Worm (Caenorhabditis elegans) whole organism, L1 larva: ENCODE measurements around the gene twnk-1.

ENCODE experiments used
- elt-3 ChIP-seq, 6 experiments: fragments of 150-350 bp in 1 of 6; sonication (generic microtip); optimal IDR thresholded peaks; 2 replicates each; lab custom pipeline; 2017 to 2018; ENCODE audit warnings: missing biosample characterization in 6 of 6, missing genetic modification characterization in 6 of 6, inconsistent platforms in 1 of 6
- jun-1 ChIP-seq: fragments of 150-350 bp; optimal IDR thresholded peaks from 2 replicates; lab custom pipeline; 2014; ENCODE audit warnings: missing biosample characterization, missing genetic modification reagents, missing genetic modification characterization
- nhr-90 ChIP-seq: sonication (generic microtip); optimal IDR thresholded peaks from 2 replicates; lab custom pipeline; 2016; ENCODE audit warnings: mild to moderate bottlenecking, missing genetic modification characterization, missing compliant biosample characterization; ENCODE audit not compliant: poor library complexity
- sox-4 ChIP-seq: sonication (generic microtip); optimal IDR thresholded peaks from 2 replicates; lab custom pipeline; 2016; ENCODE audit warnings: missing genetic modification characterization, missing compliant biosample characterization
- unc-130 ChIP-seq: fragments of 150-350 bp; optimal IDR thresholded peaks from 2 replicates; lab custom pipeline; 2017; ENCODE audit warnings: missing biosample characterization, missing genetic modification characterization, inconsistent platforms
- unc-86 ChIP-seq: sonication (generic microtip); optimal IDR thresholded peaks from 2 replicates; lab custom pipeline; 2016; ENCODE audit warnings: missing genetic modification characterization, missing compliant biosample characterization
- zag-1 ChIP-seq: fragments of 150-350 bp; optimal IDR thresholded peaks from 2 replicates; lab custom pipeline; 2014; ENCODE audit warnings: missing biosample characterization, missing genetic modification characterization
- ztf-4 ChIP-seq: fragments of 150-350 bp; optimal IDR thresholded peaks from 2 replicates; lab custom pipeline; 2014; ENCODE audit warnings: missing biosample characterization, missing genetic modification characterization

DNA sequence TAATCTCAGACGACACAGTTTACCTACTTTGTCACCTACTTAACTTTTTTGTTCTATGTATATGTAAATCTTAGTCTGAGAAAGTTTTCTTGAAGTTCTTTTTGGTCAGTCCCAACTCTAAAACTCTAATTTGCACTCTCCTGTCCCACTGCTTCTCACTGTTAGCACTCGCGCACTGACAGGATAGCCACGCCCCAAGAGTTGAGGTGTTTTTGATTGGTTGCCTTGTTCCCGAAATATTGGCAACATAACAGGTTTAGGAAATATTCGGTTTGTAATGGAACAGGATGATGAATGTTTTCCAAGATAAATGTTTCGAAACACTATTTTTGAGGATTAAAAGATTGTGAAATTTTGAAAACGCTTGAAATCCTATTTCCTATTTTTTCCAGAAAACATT, 26.1 kb downstream of the twnk-1 start:
- TF ChIP-seq nhr-90 (tag; lab: Kevin White, UChicago) (no peak), zag-1 (no peak), unc-130 (no peak), elt-3 (tag; optimal IDR thresholded peaks at IDR 0.05; lab: Kevin White, UChicago) (no peak), ztf-4 (tag; lab: Kevin White, UChicago) (no peak), sox-4 (no peak), jun-1 (tag; lab: Kevin White, UChicago) (no peak), unc-86 (tag; lab: Kevin White, UChicago) (no peak)
